Fruit fly (Drosophila melanogaster): ENCODE data around the gene CG1239.

The CG1239 gene

dm6 chr3R:5772433-5772832 lies 39.1 kb downstream of the CG1239 start:
- TF ChIP-seq Snoo (tag; optimal IDR thresholded peaks at IDR 0.05), result no peak
- TF ChIP-seq CG4496 (GFP tag; IDR thresholded peaks at IDR 0.05), result 0 out of 3 replicates have a peak, but pooled peaks have one; percentile 25

dm6 chr3R:5778731-5779593 lies 45.6 kb downstream of the CG1239 start, which contains the start of gene jagn:
Gene jagn (plus strand): TSS chr3R:5779315.
- TF ChIP-seq Ets98B (GFP tag; IDR thresholded peaks at IDR 0.05), result peak; percentile 25; the same call in 1 of the 2 replicates
- peak; percentile 33; the same call in 1 of the 3 replicates for TF ChIP-seq CG4496 (GFP tag; IDR thresholded peaks at IDR 0.05)
- no peak for TF ChIP-seq CG12605 (GFP tag; IDR thresholded peaks at IDR 0.05)
- peak; percentile 56; the same call in 2 of the 3 replicates for TF ChIP-seq fd96Ca (GFP tag; IDR thresholded peaks at IDR 0.05)
- TF ChIP-seq CG10348 (GFP tag; IDR thresholded peaks at IDR 0.05), result no peak
- TF ChIP-seq CG14655 (GFP tag; optimal IDR thresholded peaks at IDR 0.05), result no peak
- TF ChIP-seq CG15710 (tag; optimal IDR thresholded peaks at IDR 0.05), result peak; percentile 23
- TF ChIP-seq Snoo (tag; optimal IDR thresholded peaks at IDR 0.05), result peak; percentile 28

- TF ChIP-seq CG9948 (tag; optimal IDR thresholded peaks at IDR 0.05) (no peak), fd96Ca (GFP tag; IDR thresholded peaks at IDR 0.05) (no peak), CG13204 (GFP tag; optimal IDR thresholded peaks at IDR 0.05) (no peak), CG8301 (tag; optimal IDR thresholded peaks at IDR 0.05) (no peak), EcR (GFP tag; optimal IDR thresholded peaks at IDR 0.05) (no peak), CG8159 (tag; optimal IDR thresholded peaks at IDR 0.05) (no peak)
Observed at dm6 chr3R:5780976-5781375, 47.7 kb downstream of the CG1239 start, which contains the start of gene CG2082. Gene CG2082 (minus strand): TSS chr3R:5781076.

dm6 chr3R:5781462-5781861 lies 48.1 kb downstream of the CG1239 start, which contains the start of gene kat-60L1:
Gene kat-60L1 (plus strand): TSS chr3R:5781762.
- TF ChIP-seq D1 (tag; optimal IDR thresholded peaks at IDR 0.05), result no peak
- TF ChIP-seq CG12605 (GFP tag; IDR thresholded peaks at IDR 0.05), result no peak
- TF ChIP-seq Ets98B (GFP tag; IDR thresholded peaks at IDR 0.05), result no peak
- no peak for TF ChIP-seq CG32121 (GFP tag; IDR thresholded peaks at IDR 0.05)
- TF ChIP-seq CG17806 (tag; optimal IDR thresholded peaks at IDR 0.05), result no peak
- no peak for TF ChIP-seq Pif1A (GFP tag; optimal IDR thresholded peaks at IDR 0.05)
- no peak for TF ChIP-seq Snoo (tag; optimal IDR thresholded peaks at IDR 0.05)
- no peak for TF ChIP-seq CG10348 (GFP tag; IDR thresholded peaks at IDR 0.05)
- TF ChIP-seq CG9948 (tag; optimal IDR thresholded peaks at IDR 0.05), result no peak
- no peak for TF ChIP-seq CG13204 (GFP tag; optimal IDR thresholded peaks at IDR 0.05)
- TF ChIP-seq rn (GFP tag; IDR thresholded peaks at IDR 0.05), result no peak
- no peak for TF ChIP-seq EcR (GFP tag; optimal IDR thresholded peaks at IDR 0.05)
- no peak for TF ChIP-seq CG15710 (tag; optimal IDR thresholded peaks at IDR 0.05)
- TF ChIP-seq CG14655 (GFP tag; optimal IDR thresholded peaks at IDR 0.05), result no peak
- no peak for TF ChIP-seq CG8301 (tag; optimal IDR thresholded peaks at IDR 0.05)
